Fruit fly (Drosophila melanogaster): ENCODE measurements around the gene rtp.

DNA sequence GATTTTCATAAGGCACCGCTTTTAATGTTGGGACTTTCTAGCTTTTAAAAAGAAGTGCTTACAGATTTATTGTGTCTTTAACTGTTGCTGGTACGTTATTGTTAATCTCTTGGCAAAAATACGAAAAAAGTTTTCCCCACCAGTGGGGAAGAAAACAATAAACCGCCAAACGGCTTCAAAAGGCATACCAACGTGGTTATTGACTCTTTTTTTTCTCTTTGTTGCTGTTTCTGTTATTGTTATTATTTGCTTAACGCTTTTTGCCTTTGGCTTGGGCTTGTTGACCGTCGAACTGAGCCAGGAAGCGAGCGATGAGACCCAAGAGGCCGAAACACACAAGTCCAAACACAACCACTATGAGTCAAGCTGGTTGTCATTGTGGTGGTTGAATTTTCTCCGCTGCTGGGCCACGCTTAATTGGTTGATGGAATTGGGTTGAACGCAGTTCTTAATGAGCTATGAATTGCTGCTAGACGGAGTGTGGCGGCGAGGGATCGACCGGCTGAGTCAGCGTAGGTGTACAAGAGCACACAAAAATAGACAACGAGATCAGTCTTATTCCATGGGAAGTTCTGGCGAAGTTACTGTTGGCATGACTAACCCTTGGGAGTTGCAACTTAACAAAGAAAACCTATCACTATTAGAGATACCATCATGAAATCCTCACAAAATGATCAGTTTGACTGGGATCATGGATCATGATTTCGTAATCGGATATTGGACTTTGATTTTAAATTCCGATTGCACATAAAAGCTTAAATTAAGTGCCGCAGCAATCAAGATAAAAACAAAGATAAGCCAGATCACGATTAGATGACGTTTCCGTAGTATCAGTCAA, 29.6 kb downstream of the rtp start:
- TF ChIP-seq Hr78 (GFP tag; optimal IDR thresholded peaks at IDR 0.05) (no peak), CG7963 (GFP tag; IDR thresholded peaks at IDR 0.05; ENCODE audit: partially characterized antibody) (no peak), CG32767 (GFP tag; IDR thresholded peaks at IDR 0.05) (no peak), tgo (GFP tag; IDR thresholded peaks at IDR 0.05) (no peak), vvl (GFP tag; IDR thresholded peaks at IDR 0.05) (no peak), Max (GFP tag; optimal IDR thresholded peaks at IDR 0.05) (no peak), CG18599 (GFP tag; optimal IDR thresholded peaks at IDR 0.05) (peak; percentile 1), CG6683 (GFP tag; optimal IDR thresholded peaks at IDR 0.05) (no peak), CG7556 (GFP tag; optimal IDR thresholded peaks at IDR 0.05) (no peak), bowl (GFP tag; IDR thresholded peaks at IDR 0.05) (no peak)
